ENCODE assay signal across 4 worm cellular contexts in genomic region chrIV:14824878-14825352, ce11.
A peak's percentile ranks its signal among the peaks of the same experiment; 100 is the strongest.
TF ChIP-seq lines count a peak whose summit lies in the region.

TSS of gene sec-61.A (minus strand) at chrIV:14825264.

TF ChIP-seq in whole organism, L2 larva, 48 proteins besides CTCF, POLR2A, EP300 and RAD21 (continued from another document):
- no peak for TF ChIP-seq egl-27 (tag; optimal IDR thresholded peaks at IDR 0.05; lab: Kevin White, UChicago)
- peak; percentile 73 for TF ChIP-seq unc-55 (GFP tag; optimal IDR thresholded peaks at IDR 0.05; lab: Kevin White, UChicago)
- peak; percentile 93 for TF ChIP-seq sma-3 (GFP tag; optimal IDR thresholded peaks at IDR 0.05; lab: Kevin White, UChicago)
- TF ChIP-seq mab-5 (tag; optimal IDR thresholded peaks at IDR 0.05; lab: Kevin White, UChicago), result peak; percentile 47
- peak; percentile 81 for TF ChIP-seq C34F6.9 (tag; optimal IDR thresholded peaks at IDR 0.05; lab: Kevin White, UChicago)
- TF ChIP-seq lin-11 (tag; optimal IDR thresholded peaks at IDR 0.05; lab: Kevin White, UChicago), result peak; percentile 62
- no peak for TF ChIP-seq nhr-11 (tag; optimal IDR thresholded peaks at IDR 0.05; lab: Kevin White, UChicago)
- peak; percentile 85 for TF ChIP-seq crh-2 (tag; optimal IDR thresholded peaks at IDR 0.05; lab: Kevin White, UChicago)
- TF ChIP-seq mbf-1 (tag; optimal IDR thresholded peaks at IDR 0.05; lab: Kevin White, UChicago), result no peak
- peak; percentile 61 for TF ChIP-seq gmeb-1 (tag; optimal IDR thresholded peaks at IDR 0.05; lab: Kevin White, UChicago)
- peak; percentile 66 for TF ChIP-seq nhr-129 (tag; optimal IDR thresholded peaks at IDR 0.05; lab: Kevin White, UChicago)
- TF ChIP-seq nhr-77 (tag; optimal IDR thresholded peaks at IDR 0.05; lab: Kevin White, UChicago), result no peak
- TF ChIP-seq ama-1 (optimal IDR thresholded peaks at IDR 0.05; lab: Kevin White, UChicago), result no peak
- no peak for TF ChIP-seq ceh-82 (tag; optimal IDR thresholded peaks at IDR 0.05; lab: Kevin White, UChicago)

TF ChIP-seq in whole organism, L4 larva, 104 proteins besides CTCF, POLR2A, EP300 and RAD21 (continued from another document and continues in another):
- TF ChIP-seq dve-1 (tag; optimal IDR thresholded peaks at IDR 0.05; lab: Kevin White, UChicago; ENCODE audit: insufficient read depth) (peak; percentile 30), spr-3 (GFP tag; optimal IDR thresholded peaks at IDR 0.05; lab: Kevin White, UChicago) (peak; percentile 57), dmd-8 (GFP tag; IDR thresholded peaks at IDR 0.05; lab: Robert Waterston, UW) (no peak), egl-43 (GFP tag; IDR thresholded peaks at IDR 0.05; lab: Robert Waterston, UW) (peak; percentile 55; the same call in 1 of the 2 replicates), nhr-25 (tag; optimal IDR thresholded peaks at IDR 0.05; lab: Kevin White, UChicago; ENCODE audit: borderline replicate concordance, insufficient read depth) (peak; percentile 47), ces-1 (GFP tag; optimal IDR thresholded peaks at IDR 0.05; lab: Kevin White, UChicago) (no peak), daf-12 (tag; optimal IDR thresholded peaks at IDR 0.05; lab: Kevin White, UChicago) (no peak), F26F4.8 (GFP tag; conservative IDR thresholded peaks at IDR 0.05; lab: Robert Waterston, UW) (no peak), lim-7 (GFP tag; IDR thresholded peaks at IDR 0.05; lab: Robert Waterston, UW) (0 out of 2 replicates have a peak, but pooled peaks have one; percentile 15), lin-29 (GFP tag; IDR thresholded peaks at IDR 0.05; lab: Robert Waterston, UW) (no peak), vab-7 (GFP tag; IDR thresholded peaks at IDR 0.05; lab: Robert Waterston, UW) (no peak), ceh-82 (tag; optimal IDR thresholded peaks at IDR 0.05; lab: Kevin White, UChicago) (no peak), Y75B8A.6 (GFP tag; IDR thresholded peaks at IDR 0.05; lab: Robert Waterston, UW) (no peak), T20F7.1 (GFP tag; optimal IDR thresholded peaks at IDR 0.05; lab: Kevin White, UChicago) (peak; percentile 87), pha-4 (GFP tag; IDR thresholded peaks at IDR 0.05; lab: Robert Waterston, UW) (no peak; the same call in 1 of the 2 replicates), pha-4 (tag; optimal IDR thresholded peaks at IDR 0.05; lab: Kevin White, UChicago) (no peak), ceh-62 (tag; optimal IDR thresholded peaks at IDR 0.05; lab: Kevin White, UChicago) (no peak), ZK337.2 (GFP tag; IDR thresholded peaks at IDR 0.05; lab: Robert Waterston, UW) (no peak), nhr-41 (GFP tag; IDR thresholded peaks at IDR 0.05; lab: Robert Waterston, UW) (no peak), arid-1 (GFP tag; conservative IDR thresholded peaks at IDR 0.05; lab: Robert Waterston, UW) (peak; percentile 48; the same call in 1 of the 2 replicates), mes-2 (tag; optimal IDR thresholded peaks at IDR 0.05; lab: Kevin White, UChicago; ENCODE audit: poor library complexity, severe bottlenecking) (peak; percentile 55), madf-9 (GFP tag; conservative IDR thresholded peaks at IDR 0.05; lab: Robert Waterston, UW) (no peak), ama-1 (optimal IDR thresholded peaks at IDR 0.05; lab: Kevin White, UChicago) (no peak), mdl-1 (tag; optimal IDR thresholded peaks at IDR 0.05; lab: Kevin White, UChicago) (peak; percentile 16 to 82), nhr-28 (tag; optimal IDR thresholded peaks at IDR 0.05; lab: Kevin White, UChicago) (peak; percentile 35), ctbp-1 (GFP tag; IDR thresholded peaks at IDR 0.05; lab: Robert Waterston, UW) (peak; percentile 26; the same call in 1 of the 2 replicates), skn-1 (tag; optimal IDR thresholded peaks at IDR 0.05; lab: Kevin White, UChicago) (no peak), hlh-11 (tag; optimal IDR thresholded peaks at IDR 0.05; lab: Kevin White, UChicago) (peak; percentile 86), T26A8.4 (GFP tag; IDR thresholded peaks at IDR 0.05; lab: Robert Waterston, UW) (no peak), zfp-2 (tag; optimal IDR thresholded peaks at IDR 0.05; lab: Kevin White, UChicago) (peak; percentile 30), dpl-1 (GFP tag; optimal IDR thresholded peaks at IDR 0.05; lab: Kevin White, UChicago) (peak; percentile 74), mxl-3 (GFP tag; optimal IDR thresholded peaks at IDR 0.05; lab: Kevin White, UChicago) (peak; percentile 87), aha-1 (tag; lab: Kevin White, UChicago) (peak; percentile 51), ceh-28 (tag; optimal IDR thresholded peaks at IDR 0.05; lab: Kevin White, UChicago) (no peak), F37D6.2 (tag; optimal IDR thresholded peaks at IDR 0.05; lab: Kevin White, UChicago) (peak; percentile 41), tag-97 (GFP tag; IDR thresholded peaks at IDR 0.05; lab: Robert Waterston, UW) (no peak), aly-2 (tag; optimal IDR thresholded peaks at IDR 0.05; lab: Kevin White, UChicago) (no peak), gei-8 (GFP tag; optimal IDR thresholded peaks at IDR 0.05; lab: Kevin White, UChicago) (no peak), ZK546.5 (tag; optimal IDR thresholded peaks at IDR 0.05; lab: Kevin White, UChicago) (no peak)

TF ChIP-seq in whole organism, late embryonic, 69 proteins besides CTCF, POLR2A, EP300 and RAD21 (continued from another document):
- TF ChIP-seq unc-55 (GFP tag; optimal IDR thresholded peaks at IDR 0.05; lab: Kevin White, UChicago) (peak; percentile 9), ceh-18 (tag; optimal IDR thresholded peaks at IDR 0.05; lab: Kevin White, UChicago) (peak; percentile 55), ceh-9 (tag; optimal IDR thresholded peaks at IDR 0.05; lab: Kevin White, UChicago) (no peak), unc-86 (tag; optimal IDR thresholded peaks at IDR 0.05; lab: Kevin White, UChicago) (no peak), C08G9.2 (tag; optimal IDR thresholded peaks at IDR 0.05; lab: Kevin White, UChicago) (no peak), fkh-6 (tag; optimal IDR thresholded peaks at IDR 0.05; lab: Kevin White, UChicago) (no peak)

TF ChIP-seq in whole organism, mixed stage, embryonic, 35 proteins besides CTCF, POLR2A, EP300 and RAD21 (continued from another document):
- peak; percentile 46 for TF ChIP-seq unc-120 (tag; optimal IDR thresholded peaks at IDR 0.05; lab: Kevin White, UChicago; ENCODE audit: poor library complexity, severe bottlenecking)
- no peak for TF ChIP-seq ztf-11 (tag; optimal IDR thresholded peaks at IDR 0.05; lab: Kevin White, UChicago)
- TF ChIP-seq tbx-8 (GFP tag; optimal IDR thresholded peaks at IDR 0.05; lab: Kevin White, UChicago), result no peak
- no peak for TF ChIP-seq hlh-1 (tag; optimal IDR thresholded peaks at IDR 0.05; lab: Kevin White, UChicago)
- peak; percentile 49 for TF ChIP-seq sptf-1 (tag; optimal IDR thresholded peaks at IDR 0.05; lab: Kevin White, UChicago)
